Fruit fly (Drosophila melanogaster) whole organism, wandering third instar larva: ENCODE data around the gene Dic4.

Source experiments
- Jra ChIP-seq: sonication (Bioruptor generic); optimal IDR thresholded peaks from 2 replicates; lab custom pipeline; 2016; ENCODE audit warnings: missing biosample characterization, missing genetic modification characterization
- brk ChIP-seq: fragments of 200-800 bp; sonication (Bioruptor generic); optimal IDR thresholded peaks from 2 replicates; lab custom pipeline; 2016; ENCODE audit warnings: missing biosample characterization, mild to moderate bottlenecking, missing genetic modification characterization
- dl ChIP-seq, 2 experiments: fragments of 175-275, 200-275 bp in 1 of 2; fragments of 200-275 bp in 1 of 2; sonication (Bioruptor generic); optimal IDR thresholded peaks; lab custom pipeline; 2018; ENCODE audit warnings: mild to moderate bottlenecking in 2 of 2, missing biosample characterization in 2 of 2, missing genetic modification characterization in 2 of 2, moderate library complexity in 2 of 2; ENCODE audit not compliant: partially characterized antibody in 2 of 2, insufficient read depth in 1 of 2
- foxo ChIP-seq, 2 experiments: fragments of 200-800 bp; sonication (Bioruptor generic); optimal IDR thresholded peaks; 2 replicates in 1 of 2; 3 replicates in 1 of 2; lab custom pipeline; 2016 to 2017; ENCODE audit warnings: missing biosample characterization in 2 of 2, missing genetic modification characterization in 2 of 2
- jim ChIP-seq: fragments of 175-275, 200-325 bp; sonication (Bioruptor generic); optimal IDR thresholded peaks from 2 replicates; lab custom pipeline; 2016; ENCODE audit warnings: missing biosample characterization, mild to moderate bottlenecking, missing genetic modification characterization
- psq ChIP-seq: fragments of 200-800 bp; sonication (Bioruptor generic); optimal IDR thresholded peaks from 3 replicates; lab custom pipeline; 2017; ENCODE audit warnings: missing biosample characterization, mild to moderate bottlenecking, missing genetic modification characterization, moderate library complexity
- tai ChIP-seq: sonication (Bioruptor generic); optimal IDR thresholded peaks from 2 replicates; lab custom pipeline; 2016; ENCODE audit warnings: missing biosample characterization, missing genetic modification characterization
- woc ChIP-seq: sonication (Bioruptor generic); optimal IDR thresholded peaks from 2 replicates; lab custom pipeline; 2016; ENCODE audit warnings: missing biosample characterization, mild to moderate bottlenecking, missing genetic modification characterization

DNA sequence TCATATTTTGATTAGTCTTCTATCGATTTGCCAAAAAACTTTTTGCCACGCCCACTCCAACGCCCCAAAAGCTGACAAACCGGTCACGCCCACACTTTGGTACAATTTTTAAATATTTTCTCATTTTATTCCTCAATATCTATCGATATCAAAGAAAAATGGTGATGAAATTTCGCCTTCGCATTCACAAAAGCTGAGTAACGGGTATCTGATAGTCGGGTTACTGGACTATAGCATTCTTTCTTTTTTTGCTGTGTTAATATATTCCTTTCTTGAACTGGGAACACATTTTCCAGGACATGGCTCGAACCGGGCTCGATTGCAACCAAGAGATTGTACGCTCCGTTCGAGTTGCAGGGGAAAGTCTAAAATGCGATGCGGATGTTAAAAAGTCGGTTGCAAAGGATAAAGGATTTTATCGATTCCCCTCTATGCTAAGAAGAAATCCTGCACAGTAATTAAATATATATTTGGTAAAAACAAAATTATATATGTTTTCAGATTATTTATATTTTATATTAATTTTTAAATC, 44.8 kb upstream of the Dic4 start:
- TF ChIP-seq brk (GFP tag; lab: Kevin White, UChicago) (no peak), tai (GFP tag; lab: Kevin White, UChicago) (no peak), psq (GFP tag; lab: Kevin White, UChicago) (no peak), Jra (GFP tag; lab: Kevin White, UChicago) (no peak), woc (GFP tag; lab: Kevin White, UChicago) (no peak), dl (GFP tag; optimal IDR thresholded peaks at IDR 0.05; lab: Kevin White, UChicago; ENCODE audit: insufficient read depth in 1 of 2, partially characterized antibody in 2 of 2) (no peak), jim (GFP tag; lab: Kevin White, UChicago) (no peak), foxo (GFP tag; optimal IDR thresholded peaks at IDR 0.05; lab: Kevin White, UChicago) (no peak)
